Worm (Caenorhabditis elegans) whole organism, L4/young adult: Measurements from ENCODE around the gene srw-44.

Source experiments
- W03F9.2 ChIP-seq: fragments of 150-350 bp; optimal IDR thresholded peaks from 2 replicates; lab custom pipeline; 2014; ENCODE audit warnings: missing biosample characterization, missing genetic modification characterization
- dao-5 ChIP-seq: sonication (generic microtip); optimal IDR thresholded peaks from 2 replicates; lab custom pipeline; 2016; ENCODE audit warnings: missing genotype, missing genetic modification characterization, moderate library complexity, missing compliant biosample characterization
- him-1 ChIP-seq: sonication (generic microtip); optimal IDR thresholded peaks from 2 replicates; lab custom pipeline; 2016; ENCODE audit warnings: missing genotype, missing genetic modification reagents, missing genetic modification characterization, missing compliant biosample characterization

DNA sequence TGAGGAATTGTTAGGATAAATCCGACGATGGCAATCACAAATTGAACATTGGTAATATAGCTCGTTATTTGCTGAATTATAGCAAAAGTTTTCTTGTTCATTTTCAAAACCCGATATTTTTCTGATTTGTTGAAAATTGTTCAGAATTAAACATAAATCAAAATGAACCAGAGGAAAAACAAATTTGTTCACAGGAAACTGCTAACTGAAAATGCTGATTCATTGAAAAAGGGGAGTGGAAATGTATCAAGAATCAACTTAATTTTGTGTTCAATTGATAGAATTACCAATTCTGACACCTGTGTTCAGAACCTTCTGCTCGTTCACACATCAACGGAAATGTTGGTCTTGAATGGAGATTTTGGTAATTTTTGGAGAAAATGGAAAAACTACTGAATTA, 36.5 kb upstream of the srw-44 start, which contains the start of gene srw-77:
- TF ChIP-seq him-1 (tag; lab: Kevin White, UChicago) (no peak), dao-5 (tag; lab: Kevin White, UChicago) (no peak), W03F9.2 (no peak)
